Fruit fly (Drosophila melanogaster) S2 (cell line): ENCODE results near the gene Vm32E.

Experiments used
- CG8478 ChIP-seq: fragments of >200 bp; optimal IDR thresholded peaks from 2 replicates; lab custom pipeline; 2018
- CTCF ChIP-seq, 2 experiments: fragments of >200 bp; optimal IDR thresholded peaks; 2 replicates each; lab custom pipeline; 2018

Gene Vm32E

DNA sequence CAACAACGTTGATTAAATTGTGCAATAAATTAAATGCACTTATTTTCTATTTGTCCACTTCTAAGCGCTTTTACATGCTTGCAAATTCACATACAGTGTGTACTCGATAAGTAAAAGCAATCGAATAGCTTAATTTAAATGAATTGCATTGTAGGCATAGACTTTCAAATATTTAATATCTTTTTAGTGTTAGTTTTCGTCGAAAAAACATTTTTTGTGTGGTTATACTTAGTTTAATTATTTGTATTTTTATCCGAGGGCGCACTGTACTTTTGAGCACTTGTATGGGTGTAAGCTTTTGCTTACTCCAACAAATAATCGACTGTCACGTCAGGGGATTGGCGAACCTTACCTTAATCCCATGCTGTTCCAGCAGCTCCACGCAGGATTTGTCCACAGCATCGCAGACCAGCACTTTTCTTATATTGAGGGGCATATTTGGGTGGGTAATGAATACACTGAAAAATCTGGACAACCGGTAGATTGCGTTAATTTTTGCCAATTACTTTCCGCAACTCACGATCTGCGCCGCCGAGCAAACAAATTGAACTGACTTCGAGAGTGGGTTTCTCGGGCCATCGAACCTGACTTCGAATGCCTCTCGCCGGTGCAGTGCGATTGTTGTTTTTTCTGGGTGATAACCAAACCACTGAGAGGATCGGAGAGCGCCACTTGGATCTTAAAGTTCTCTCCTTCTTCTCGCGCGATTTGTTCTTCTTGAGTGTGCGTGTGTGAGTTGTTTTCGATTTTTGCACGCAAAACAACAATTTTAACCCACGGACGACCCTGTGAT lies 16.1 kb downstream of the Vm32E start, which contains the start of gene CG6287:
Gene CG6287, minus strand, starts transcription at position 556 of the 793 bp plus-strand sequence.
- no peak for TF ChIP-seq CG8478 (lab: Kevin White, UChicago)
- TF ChIP-seq CTCF (optimal IDR thresholded peaks at IDR 0.05; lab: Kevin White, UChicago): peak in 1 of 2 experiments; percentile 17

DNA sequence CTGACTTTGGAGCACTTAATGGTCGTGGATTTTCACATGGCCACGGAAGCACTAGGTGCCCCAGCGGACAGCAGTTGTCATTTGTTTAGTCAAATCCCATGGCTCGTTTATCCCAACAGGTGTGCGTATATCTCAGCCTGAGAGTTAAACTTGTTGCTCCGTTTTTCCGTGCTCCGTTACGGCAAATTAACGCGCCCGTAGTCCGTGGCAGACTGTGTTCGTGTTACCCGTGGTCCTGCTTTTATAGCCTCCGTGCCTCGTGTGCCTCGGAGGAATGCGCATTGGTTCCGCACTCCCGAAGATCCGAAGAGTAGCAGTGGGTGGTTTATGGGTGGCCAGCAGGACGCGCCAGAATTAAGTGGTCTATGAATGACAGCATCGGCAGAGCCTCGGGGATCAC lies 22.5 kb downstream of the Vm32E start, which contains the start of gene Gyc32E:
Gene Gyc32E, minus strand, starts transcription at position 133 of the 400 bp plus-strand sequence.
- no peak for TF ChIP-seq CTCF (optimal IDR thresholded peaks at IDR 0.05; lab: Kevin White, UChicago)
- TF ChIP-seq CG8478 (lab: Kevin White, UChicago): no peak

DNA sequence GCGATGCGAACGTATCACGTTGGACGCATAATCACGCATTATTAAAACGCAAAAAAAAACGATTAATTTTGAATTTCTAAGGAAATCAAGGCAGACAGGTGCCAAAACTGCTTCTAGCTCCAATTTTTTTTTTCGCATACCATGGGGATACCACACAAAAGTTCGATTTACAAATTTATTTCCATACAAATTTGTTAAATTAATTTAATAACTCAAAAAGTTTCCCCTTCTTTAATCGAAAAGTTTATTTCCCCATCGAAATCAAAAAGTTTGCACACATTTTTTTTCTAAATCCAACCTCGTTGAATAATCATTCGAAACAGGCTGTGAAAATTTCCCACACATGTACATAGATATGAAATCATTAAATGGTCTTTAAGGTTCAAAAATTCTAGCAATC lies 26.1 kb downstream of the Vm32E start, which contains the start of gene CG31867:
Gene CG31867, minus strand, starts transcription at position 101 of the 400 bp plus-strand sequence.
- TF ChIP-seq CG8478 (lab: Kevin White, UChicago) (no peak), CTCF (optimal IDR thresholded peaks at IDR 0.05; lab: Kevin White, UChicago) (no peak)

DNA sequence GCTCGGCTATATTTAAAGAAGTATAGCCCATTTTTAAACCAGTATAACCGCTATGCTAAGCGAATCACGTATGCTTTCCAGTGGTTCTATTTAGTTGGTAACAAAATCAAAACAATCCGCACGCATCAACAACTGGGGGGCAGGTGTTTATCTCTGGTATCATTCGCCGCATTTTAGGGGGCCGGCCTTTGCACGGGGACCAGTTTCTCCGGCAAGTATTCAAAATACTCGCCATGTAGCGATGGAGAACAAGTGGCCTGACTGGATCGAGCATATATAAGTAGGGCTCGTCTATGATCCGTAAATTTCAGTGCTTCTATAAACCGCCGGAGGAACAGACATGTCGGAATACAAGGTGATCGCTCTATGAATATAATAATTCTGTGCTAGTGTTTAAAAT lies 35.4 kb downstream of the Vm32E start, which contains the start of gene hgo:
Gene hgo, plus strand, starts transcription at position 301 of the 400 bp plus-strand sequence.
- TF ChIP-seq CG8478 (lab: Kevin White, UChicago) (no peak), CTCF (optimal IDR thresholded peaks at IDR 0.05; lab: Kevin White, UChicago) (no peak)

DNA sequence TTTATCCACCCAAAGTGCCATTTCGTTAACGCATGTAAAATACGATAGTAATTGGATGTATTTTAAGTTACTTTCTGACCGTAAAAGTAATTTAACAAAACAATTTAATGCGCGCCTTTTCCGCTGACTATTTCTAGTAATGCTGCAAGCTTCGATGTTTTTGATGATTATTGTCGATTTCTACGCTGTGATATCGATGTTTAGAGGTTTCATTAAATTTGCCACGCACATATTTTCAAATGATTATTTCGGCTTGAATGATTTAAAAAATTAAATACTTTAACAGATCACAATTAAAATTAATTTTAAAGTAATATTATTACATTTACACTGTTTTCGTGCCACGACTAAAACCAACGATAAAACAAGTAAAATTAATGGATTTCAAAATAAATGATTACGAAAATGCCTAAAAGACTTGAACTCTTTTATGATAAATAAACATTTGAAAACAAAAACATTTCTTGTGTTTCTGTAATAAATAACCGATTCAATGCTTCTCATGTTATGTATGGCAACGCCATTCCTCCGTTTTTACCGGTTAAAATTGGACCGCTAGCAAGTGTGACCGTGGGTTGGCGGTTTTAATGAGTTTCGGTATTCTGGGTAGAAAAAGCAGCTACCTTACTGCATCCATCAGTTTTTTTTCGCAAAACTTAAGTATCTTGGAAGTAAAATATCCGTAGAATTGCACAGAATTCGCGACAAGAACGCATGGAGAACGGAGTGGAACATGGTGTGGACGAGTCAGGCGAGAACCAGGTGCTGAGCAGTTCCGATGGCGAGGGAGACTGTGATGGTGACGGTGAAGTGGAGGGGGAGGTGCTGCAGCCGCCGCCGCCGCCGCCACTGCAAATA lies 41.1 kb downstream of the Vm32E start, which contains the start of the genes RfC38 and CG4751:
Gene RfC38, minus strand, starts transcription at position 495 of the 858 bp plus-strand sequence.
Gene CG4751, plus strand, starts transcription at position 587 of the 858 bp plus-strand sequence.
- TF ChIP-seq CTCF (optimal IDR thresholded peaks at IDR 0.05; lab: Kevin White, UChicago) (no peak), CG8478 (lab: Kevin White, UChicago) (no peak)

DNA sequence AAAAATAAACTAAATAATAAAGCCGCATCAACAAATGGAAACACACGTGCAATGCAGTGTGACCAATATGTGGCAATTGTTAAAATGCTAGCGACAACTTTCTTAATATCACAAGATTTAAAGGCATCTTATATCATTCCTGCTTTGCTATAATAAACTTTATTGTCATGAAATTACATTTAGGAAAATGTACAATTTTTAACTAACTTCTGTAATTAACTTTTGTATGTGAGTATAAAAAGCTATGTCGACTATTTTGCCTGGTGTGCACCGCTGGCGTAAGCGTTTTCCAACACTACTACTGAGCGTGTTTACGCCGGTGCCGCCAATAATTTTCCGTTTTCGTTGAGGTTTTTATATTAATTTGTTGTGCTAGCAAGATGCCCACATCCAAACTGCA lies 48.0 kb downstream of the Vm32E start, which contains the start of the genes Csl4 and Nup160:
Gene Csl4, minus strand, starts transcription at position 69 of the 400 bp plus-strand sequence.
Gene Nup160, plus strand, starts transcription at position 279 of the 400 bp plus-strand sequence.
- TF ChIP-seq CTCF (optimal IDR thresholded peaks at IDR 0.05; lab: Kevin White, UChicago): no peak
- no peak for TF ChIP-seq CG8478 (lab: Kevin White, UChicago)

DNA sequence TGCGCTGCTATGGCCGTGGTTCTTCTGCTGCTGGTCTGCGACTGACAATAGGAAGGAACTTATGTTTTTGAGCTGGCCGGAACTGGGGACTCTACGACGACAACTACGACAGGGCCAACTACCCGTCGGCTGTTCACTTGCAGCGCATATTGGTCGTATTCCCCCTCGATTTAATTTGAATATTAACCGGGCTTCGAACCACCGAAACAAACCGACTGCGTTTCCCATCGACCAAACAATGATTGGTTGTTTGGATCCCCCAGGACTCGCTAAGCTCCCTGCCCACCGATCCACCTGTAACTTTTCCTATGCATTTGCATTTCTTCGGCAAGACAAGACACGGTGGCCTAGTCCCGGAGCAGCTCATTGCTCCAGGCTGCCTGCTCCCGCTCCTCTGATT lies 49.9 kb downstream of the Vm32E start, which contains the start of gene Dnaaf4:
Gene Dnaaf4, minus strand, starts transcription at position 101 of the 400 bp plus-strand sequence.
- TF ChIP-seq CG8478 (lab: Kevin White, UChicago) (no peak), CTCF (optimal IDR thresholded peaks at IDR 0.05; lab: Kevin White, UChicago) (no peak)
